Fruit fly (Drosophila melanogaster) whole organism, pupa: ENCODE data around the gene rictor.

ENCODE experiments used
- CG10348 ChIP-seq: fragments of 200-800 bp; sonication (Bioruptor generic); IDR thresholded peaks from 2 replicates; pipeline ENCODE4 v1.3.6; 2022; ENCODE audit warnings: missing biosample characterization, missing genetic modification characterization
- CG12605 ChIP-seq: fragments of 200-800 bp; sonication (Bioruptor generic); IDR thresholded peaks from 2 replicates; pipeline ENCODE4 v1.3.6; 2022; ENCODE audit warnings: missing biosample characterization, missing genetic modification characterization
- CG13204 ChIP-seq: fragments of 200-800 bp; sonication (Bioruptor generic); optimal IDR thresholded peaks from 2 replicates; lab custom pipeline; 2018; ENCODE audit warnings: missing biosample characterization, mild to moderate bottlenecking, missing genetic modification characterization, moderate library complexity
- CG14655 ChIP-seq: fragments of 200-800 bp; sonication (Bioruptor generic); optimal IDR thresholded peaks from 3 replicates; lab custom pipeline; 2017; ENCODE audit warnings: mild to moderate bottlenecking, missing biosample characterization, missing genetic modification reagents, missing genetic modification characterization
- CG15710 ChIP-seq: fragments of 200-800 bp; sonication (Bioruptor generic); optimal IDR thresholded peaks from 2 replicates; lab custom pipeline; 2018; ENCODE audit warnings: missing biosample characterization, mild to moderate bottlenecking, missing genetic modification characterization, moderate library complexity
- CG17806 ChIP-seq: fragments of 200-800 bp; sonication (Bioruptor generic); optimal IDR thresholded peaks from 2 replicates; lab custom pipeline; 2018; ENCODE audit warnings: missing biosample characterization, mild to moderate bottlenecking, missing genetic modification characterization, moderate library complexity
- CG32121 ChIP-seq: fragments of 200-800 bp; sonication (Bioruptor generic); IDR thresholded peaks from 2 replicates; pipeline ENCODE4 v1.3.6; 2022; ENCODE audit warnings: missing biosample characterization, missing genetic modification characterization
- CG34367 ChIP-seq: fragments of 200-800 bp; sonication (Bioruptor generic); optimal IDR thresholded peaks from 2 replicates; lab custom pipeline; 2018; ENCODE audit warnings: missing biosample characterization, mild to moderate bottlenecking, missing genetic modification characterization
- CG4496 ChIP-seq: fragments of 200-800 bp; sonication (Bioruptor generic); IDR thresholded peaks from 3 replicates; pipeline ENCODE4 v1.3.6; 2022; ENCODE audit warnings: missing biosample characterization, missing genetic modification characterization
- CG8159 ChIP-seq: fragments of 200-800 bp; sonication (Bioruptor generic); optimal IDR thresholded peaks from 3 replicates; lab custom pipeline; 2018; ENCODE audit warnings: missing biosample characterization, mild to moderate bottlenecking, missing genetic modification characterization, moderate library complexity
- CG8301 ChIP-seq: fragments of 200-800 bp; sonication (Bioruptor generic); optimal IDR thresholded peaks from 2 replicates; lab custom pipeline; 2018; ENCODE audit warnings: missing biosample characterization, mild to moderate bottlenecking, missing genetic modification characterization
- CG9948 ChIP-seq: fragments of 200-800 bp; sonication (Bioruptor generic); optimal IDR thresholded peaks from 2 replicates; lab custom pipeline; 2018; ENCODE audit warnings: missing biosample characterization, mild to moderate bottlenecking, missing genetic modification characterization, moderate library complexity
- D1 ChIP-seq: fragments of 200-800 bp; sonication (Bioruptor generic); optimal IDR thresholded peaks from 2 replicates; lab custom pipeline; 2018; ENCODE audit warnings: missing biosample characterization, mild to moderate bottlenecking, missing genetic modification characterization, moderate library complexity
- EcR ChIP-seq: fragments of 200-800 bp; sonication (Bioruptor generic); optimal IDR thresholded peaks from 3 replicates; lab custom pipeline; 2019; ENCODE audit warnings: missing biosample characterization, missing genetic modification characterization, mild to moderate bottlenecking, moderate library complexity, missing genetic modification reagents
- Ets98B ChIP-seq: fragments of 200-800 bp; sonication (Bioruptor generic); IDR thresholded peaks from 2 replicates; pipeline ENCODE4 v1.3.6; 2022; ENCODE audit warnings: missing biosample characterization, missing genetic modification characterization
- Pif1A ChIP-seq: fragments of 200-800 bp; sonication (Bioruptor generic); optimal IDR thresholded peaks from 3 replicates; lab custom pipeline; 2016; ENCODE audit warnings: missing biosample characterization, missing genetic modification characterization
- Pif1B ChIP-seq: fragments of 200-800 bp; sonication (Bioruptor generic); optimal IDR thresholded peaks from 3 replicates; lab custom pipeline; 2016; ENCODE audit warnings: missing biosample characterization, missing genetic modification characterization
- Snoo ChIP-seq: fragments of 200-800 bp; sonication (Bioruptor generic); optimal IDR thresholded peaks from 3 replicates; lab custom pipeline; 2017; ENCODE audit warnings: missing biosample characterization, mild to moderate bottlenecking, missing genetic modification characterization, inconsistent platforms
- fd96Ca ChIP-seq: fragments of 200-800 bp; sonication (Bioruptor generic); IDR thresholded peaks from 3 replicates; pipeline ENCODE4 v1.3.6; 2022; ENCODE audit warnings: missing biosample characterization, missing genetic modification characterization
- gl ChIP-seq: fragments of 200-800 bp; sonication (Bioruptor generic); optimal IDR thresholded peaks from 2 replicates; lab custom pipeline; 2018; ENCODE audit warnings: missing biosample characterization, mild to moderate bottlenecking, missing genetic modification characterization
- rn ChIP-seq: fragments of 200-800 bp; sonication (Bioruptor generic); IDR thresholded peaks from 2 replicates; pipeline ENCODE4 v1.3.6; 2022; ENCODE audit warnings: missing biosample characterization, missing genetic modification characterization

The rictor gene

dm6 chrX:19291780-19292605 lies 31.0 kb upstream of the rictor start:
- no peak for TF ChIP-seq CG17806 (tag; lab: Kevin White, UChicago)
- TF ChIP-seq CG8159 = no peak

- peak; percentile 93 for TF ChIP-seq CG12605 (GFP tag; lab: Robert Waterston, UW)
- peak; percentile 92 for TF ChIP-seq CG17806 (tag; lab: Kevin White, UChicago)
- TF ChIP-seq CG32121 = peak; percentile 96
- peak; percentile 97 for TF ChIP-seq Pif1A (GFP tag; lab: Kevin White, UChicago)
- peak; percentile 97 for TF ChIP-seq Ets98B (GFP tag; lab: Robert Waterston, UW)
- peak; percentile 93 for TF ChIP-seq rn (GFP tag; lab: Robert Waterston, UW)
- TF ChIP-seq CG4496 (GFP tag; lab: Robert Waterston, UW) = peak; percentile 99
- peak; percentile 97 for TF ChIP-seq Snoo
- TF ChIP-seq EcR (GFP tag; lab: Kevin White, UChicago) = peak; percentile 65
- TF ChIP-seq Pif1B (GFP tag; lab: Kevin White, UChicago) = peak; percentile 97
- peak; percentile 93 for TF ChIP-seq gl
- peak; percentile 89 for TF ChIP-seq CG10348 (GFP tag; lab: Robert Waterston, UW)
- peak; percentile 89 for TF ChIP-seq CG9948 (tag; lab: Kevin White, UChicago)
- TF ChIP-seq CG8301 = peak; percentile 92
- TF ChIP-seq CG13204 (GFP tag; lab: Kevin White, UChicago) = peak; percentile 94
- TF ChIP-seq CG8159 = peak; percentile 92
- TF ChIP-seq CG15710 (tag; lab: Kevin White, UChicago) = peak; percentile 96
- peak; percentile 89 for TF ChIP-seq CG14655
- TF ChIP-seq fd96Ca = peak; percentile 98
- peak; percentile 50 for TF ChIP-seq D1 (tag; lab: Kevin White, UChicago)
- TF ChIP-seq CG34367 = peak; percentile 93
These were observed 28.4 kb upstream of the rictor start for dm6 chrX:19289318-19289970.

- TF ChIP-seq CG32121 (no peak), Snoo (no peak), Pif1A (GFP tag; lab: Kevin White, UChicago) (no peak), fd96Ca (no peak), D1 (tag; lab: Kevin White, UChicago) (no peak), CG9948 (tag; lab: Kevin White, UChicago) (no peak), CG14655 (no peak), rn (GFP tag; lab: Robert Waterston, UW) (no peak), CG8159 (no peak), EcR (GFP tag; lab: Kevin White, UChicago) (no peak), gl (no peak), CG34367 (no peak), Pif1B (GFP tag; lab: Kevin White, UChicago) (no peak), CG4496 (GFP tag; lab: Robert Waterston, UW) (no peak), CG12605 (GFP tag; lab: Robert Waterston, UW) (no peak), Ets98B (GFP tag; lab: Robert Waterston, UW) (no peak), CG13204 (GFP tag; lab: Kevin White, UChicago) (no peak)
These were observed 26.7 kb upstream of the rictor start for dm6 chrX:19287784-19288183.

- TF ChIP-seq CG4496 (GFP tag; lab: Robert Waterston, UW) (no peak), CG17806 (tag; lab: Kevin White, UChicago) (no peak), Pif1A (GFP tag; lab: Kevin White, UChicago) (no peak), gl (no peak), Pif1B (GFP tag; lab: Kevin White, UChicago) (no peak), fd96Ca (no peak), D1 (tag; lab: Kevin White, UChicago) (no peak), CG32121 (no peak), CG34367 (no peak), CG8159 (no peak), CG12605 (GFP tag; lab: Robert Waterston, UW) (no peak)
These were observed 25.2 kb upstream of the rictor start for dm6 chrX:19286235-19286634.

dm6 chrX:19285441-19285840 lies 24.4 kb upstream of the rictor start:
- peak; percentile 35 for TF ChIP-seq EcR (GFP tag; lab: Kevin White, UChicago)
- no peak for TF ChIP-seq CG4496 (GFP tag; lab: Robert Waterston, UW)

- TF ChIP-seq CG34367 (peak; percentile 15), CG13204 (GFP tag; lab: Kevin White, UChicago) (no peak), Ets98B (GFP tag; lab: Robert Waterston, UW) (peak; percentile 28; the same call in 1 of the 2 replicates), CG4496 (GFP tag; lab: Robert Waterston, UW) (peak; percentile 50; the same call in 2 of the 3 replicates), CG32121 (no peak), CG17806 (tag; lab: Kevin White, UChicago) (peak; percentile 35), gl (no peak), Pif1A (GFP tag; lab: Kevin White, UChicago) (no peak), Snoo (peak; percentile 11), CG8301 (no peak), CG12605 (GFP tag; lab: Robert Waterston, UW) (no peak), CG14655 (no peak), D1 (tag; lab: Kevin White, UChicago) (no peak), CG15710 (tag; lab: Kevin White, UChicago) (peak; percentile 23), CG10348 (GFP tag; lab: Robert Waterston, UW) (no peak), CG8159 (peak; percentile 27), EcR (GFP tag; lab: Kevin White, UChicago) (no peak), Pif1B (GFP tag; lab: Kevin White, UChicago) (no peak), fd96Ca (no peak; the same call in 2 of the 3 replicates), rn (GFP tag; lab: Robert Waterston, UW) (0 out of 2 replicates have a peak, but pooled peaks have one; percentile 5), CG9948 (tag; lab: Kevin White, UChicago) (no peak)
These were observed 20.2 kb upstream of the rictor start for dm6 chrX:19281271-19281670.
